Worm (Caenorhabditis elegans) whole organism, late embryonic: ENCODE data around the gene srx-120.

Experiments
- K02D7.2 ChIP-seq: sonication (generic microtip); optimal IDR thresholded peaks from 2 replicates; lab custom pipeline; 2017; ENCODE audit warnings: mild to moderate bottlenecking, missing genetic modification characterization, missing compliant biosample characterization
- ahr-1 ChIP-seq: sonication (generic microtip); optimal IDR thresholded peaks from 2 replicates; lab custom pipeline; 2016; ENCODE audit warnings: missing genetic modification characterization, missing compliant biosample characterization
- ceh-19 ChIP-seq: fragments of 200-800 bp; sonication (Bioruptor generic); optimal IDR thresholded peaks from 2 replicates; lab custom pipeline; 2018; ENCODE audit warnings: mild to moderate bottlenecking, missing genetic modification characterization, missing compliant biosample characterization
- ceh-31 ChIP-seq: sonication (generic microtip); optimal IDR thresholded peaks from 2 replicates; lab custom pipeline; 2016; ENCODE audit warnings: missing genetic modification characterization, missing compliant biosample characterization
- hlh-30 ChIP-seq: sonication (generic microtip); optimal IDR thresholded peaks from 2 replicates; lab custom pipeline; 2017; ENCODE audit warnings: antibody characterized with exemption, missing genetic modification characterization, missing compliant biosample characterization; ENCODE audit not compliant: insufficient read depth
- lim-6 ChIP-seq: sonication (generic microtip); optimal IDR thresholded peaks from 2 replicates; lab custom pipeline; 2016; ENCODE audit warnings: missing genetic modification characterization, missing compliant biosample characterization
- nhr-11 ChIP-seq: fragments of 150-350 bp; optimal IDR thresholded peaks from 2 replicates; lab custom pipeline; 2014; ENCODE audit warnings: missing biosample characterization, missing genetic modification characterization
- pag-3 ChIP-seq: sonication (generic microtip); optimal IDR thresholded peaks from 2 replicates; lab custom pipeline; 2016; ENCODE audit warnings: missing compliant biosample characterization, missing genetic modification characterization, borderline replicate concordance
- pha-4 ChIP-seq: fragments of 150-350 bp; optimal IDR thresholded peaks from 2 replicates; lab custom pipeline; 2018; ENCODE audit warnings: missing biosample characterization, missing genetic modification reagents, missing genetic modification characterization
- unc-55 ChIP-seq: sonication (generic microtip); optimal IDR thresholded peaks from 2 replicates; lab custom pipeline; 2017; ENCODE audit warnings: missing biosample characterization, missing genetic modification reagents, missing genetic modification characterization

ce11 chrII:12499969-12500368 is 31.1 kb upstream of the srx-120 start:
- TF ChIP-seq pha-4, result no peak
- TF ChIP-seq K02D7.2 (tag; lab: Kevin White, UChicago), result no peak
- TF ChIP-seq lim-6, result no peak
- no peak for TF ChIP-seq pag-3 (tag; lab: Kevin White, UChicago)
- no peak for TF ChIP-seq ceh-19 (GFP tag; lab: Kevin White, UChicago)
- TF ChIP-seq ceh-31 (tag; lab: Kevin White, UChicago), result no peak
- no peak for TF ChIP-seq hlh-30 (tag; lab: Kevin White, UChicago)
- no peak for TF ChIP-seq nhr-11 (tag; lab: Kevin White, UChicago)
- TF ChIP-seq unc-55 (GFP tag; lab: Kevin White, UChicago), result no peak
- TF ChIP-seq ahr-1 (tag; lab: Kevin White, UChicago), result no peak
